Worm (Caenorhabditis elegans) whole organism, midembryonic: ENCODE data around the gene K12H6.8.

Experiments
- T22C8.4 ChIP-seq: fragments of 200-800 bp; sonication (Bioruptor generic); IDR thresholded peaks from 2 replicates; pipeline ENCODE4 v1.3.6; 2022; ENCODE audit warnings: missing genetic modification characterization, missing compliant biosample characterization
- cog-1 ChIP-seq: sonication (generic microtip); optimal IDR thresholded peaks from 2 replicates; lab custom pipeline; 2016; ENCODE audit warnings: missing genetic modification characterization, missing compliant biosample characterization
- flt-1 ChIP-seq: fragments of 200-800 bp; sonication (Bioruptor generic); IDR thresholded peaks from 2 replicates; pipeline ENCODE4 v1.3.6; 2022; ENCODE audit warnings: missing genetic modification characterization, missing compliant biosample characterization
- med-1 ChIP-seq: sonication (generic microtip); optimal IDR thresholded peaks from 2 replicates; lab custom pipeline; 2017; ENCODE audit warnings: missing genetic modification characterization, mild to moderate bottlenecking, missing compliant biosample characterization, antibody characterized with exemption, missing genetic modification reagents; ENCODE audit not compliant: insufficient read depth
- ref-1 ChIP-seq: fragments of 200-800 bp; sonication (Bioruptor generic); conservative IDR thresholded peaks from 2 replicates; pipeline ENCODE4 v1.3.6; 2022; ENCODE audit warnings: missing genetic modification reagents, missing genetic modification characterization, missing compliant biosample characterization
- tab-1 ChIP-seq: fragments of 200-800 bp; sonication (Bioruptor generic); IDR thresholded peaks from 2 replicates; pipeline ENCODE4 v1.3.6; 2022; ENCODE audit warnings: missing genetic modification characterization, missing compliant biosample characterization
- ztf-23 ChIP-seq: fragments of 200-800 bp; sonication (Bioruptor generic); IDR thresholded peaks from 2 replicates; pipeline ENCODE4 v1.3.6; 2022; ENCODE audit warnings: missing genetic modification reagents, missing genetic modification characterization, missing compliant biosample characterization
- ztf-29 ChIP-seq: fragments of 200-800 bp; sonication (Bioruptor generic); IDR thresholded peaks from 2 replicates; pipeline ENCODE4 v1.3.6; 2022; ENCODE audit warnings: missing genetic modification reagents, missing genetic modification characterization, missing compliant biosample characterization

ce11 chrII:2780804-2781203 is 46.9 kb upstream of the K12H6.8 start:
- TF ChIP-seq T22C8.4 (GFP tag; lab: Robert Waterston, UW) (no peak), flt-1 (GFP tag; lab: Robert Waterston, UW) (no peak), tab-1 (GFP tag; lab: Robert Waterston, UW) (no peak), cog-1 (tag; lab: Kevin White, UChicago) (no peak), med-1 (GFP tag; lab: Kevin White, UChicago) (no peak), ztf-29 (no peak), ztf-23 (GFP tag; lab: Robert Waterston, UW) (no peak), ref-1 (GFP tag; lab: Robert Waterston, UW) (no peak)
